Worm (Caenorhabditis elegans): ENCODE data around the gene act-4.

The act-4 gene

ce11 chrX:4986354-4986753 lies 25.9 kb downstream of the act-4 start:
- no peak for TF ChIP-seq ces-1 (GFP tag; optimal IDR thresholded peaks at IDR 0.05)
- TF ChIP-seq mef-2 (tag; optimal IDR thresholded peaks at IDR 0.05) = no peak
- no peak for TF ChIP-seq aly-2 (tag; optimal IDR thresholded peaks at IDR 0.05)
- TF ChIP-seq lin-13 (GFP tag; optimal IDR thresholded peaks at IDR 0.05) = no peak
- no peak for TF ChIP-seq nhr-77 (tag; optimal IDR thresholded peaks at IDR 0.05)
- no peak for TF ChIP-seq nhr-12 (tag; optimal IDR thresholded peaks at IDR 0.05)
- TF ChIP-seq nhr-84 (tag; optimal IDR thresholded peaks at IDR 0.05) = no peak
- TF ChIP-seq mab-9 (GFP tag; IDR thresholded peaks at IDR 0.05) = no peak
- TF ChIP-seq sup-37 (GFP tag; optimal IDR thresholded peaks at IDR 0.05) = no peak
- TF ChIP-seq fos-1 (tag; optimal IDR thresholded peaks at IDR 0.05) = no peak
- TF ChIP-seq unc-30 (tag; optimal IDR thresholded peaks at IDR 0.05) = no peak
- TF ChIP-seq aha-1 (tag; optimal IDR thresholded peaks at IDR 0.05) = no peak
- no peak for TF ChIP-seq pax-3 (tag; optimal IDR thresholded peaks at IDR 0.05)
- no peak for TF ChIP-seq ceh-82 (tag; optimal IDR thresholded peaks at IDR 0.05)
- no peak for TF ChIP-seq ama-1 (optimal IDR thresholded peaks at IDR 0.05)
- no peak for TF ChIP-seq nhr-76 (tag; optimal IDR thresholded peaks at IDR 0.05)
- TF ChIP-seq rnt-1 (tag; optimal IDR thresholded peaks at IDR 0.05) = no peak
- TF ChIP-seq sox-4 (tag; optimal IDR thresholded peaks at IDR 0.05) = no peak
- no peak for TF ChIP-seq hlh-4 (tag; optimal IDR thresholded peaks at IDR 0.05)

DNA sequence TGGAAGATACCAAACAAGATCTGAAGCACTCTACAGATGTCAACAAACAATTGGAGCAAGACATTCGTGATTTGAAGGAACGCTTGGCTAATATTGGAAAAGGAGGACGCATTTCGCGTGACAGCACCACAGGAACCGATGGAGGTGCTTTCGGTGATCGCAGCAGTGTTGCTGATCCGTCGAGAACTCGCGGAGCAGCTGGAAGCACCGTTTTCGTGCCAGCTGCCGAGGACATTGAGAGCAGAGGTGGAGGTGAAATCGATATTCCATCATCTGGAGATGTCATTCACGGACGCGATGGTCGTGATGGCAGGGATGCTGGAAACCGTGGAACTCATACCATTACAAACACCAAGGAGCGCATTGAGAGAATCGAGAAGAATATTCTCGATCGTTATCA lies 27.2 kb downstream of the act-4 start:
- TF ChIP-seq lin-13 (GFP tag; optimal IDR thresholded peaks at IDR 0.05) (no peak), lsy-2 (tag; optimal IDR thresholded peaks at IDR 0.05) (no peak), efl-1 (optimal IDR thresholded peaks at IDR 0.05) (no peak), efl-1 (GFP tag; optimal IDR thresholded peaks at IDR 0.05 in 1 of 2) (no peak), hlh-17 (GFP tag; optimal IDR thresholded peaks at IDR 0.05; ENCODE audit: borderline replicate concordance) (no peak), fkh-8 (tag; optimal IDR thresholded peaks at IDR 0.05) (no peak), mep-1 (tag; optimal IDR thresholded peaks at IDR 0.05) (no peak), lin-14 (GFP tag; optimal IDR thresholded peaks at IDR 0.05) (no peak), C16A3.4 (tag; optimal IDR thresholded peaks at IDR 0.05) (no peak), mab-9 (GFP tag; IDR thresholded peaks at IDR 0.05) (no peak), Y116A8C.19 (tag; optimal IDR thresholded peaks at IDR 0.05; ENCODE audit: borderline replicate concordance) (no peak), unc-62 (GFP tag; optimal IDR thresholded peaks at IDR 0.05) (no peak), jun-1 (tag; optimal IDR thresholded peaks at IDR 0.05) (no peak), nhr-237 (tag; optimal IDR thresholded peaks at IDR 0.05) (no peak), alr-1 (tag; optimal IDR thresholded peaks at IDR 0.05; ENCODE audit: borderline replicate concordance) (no peak), sup-37 (GFP tag; optimal IDR thresholded peaks at IDR 0.05) (no peak), lin-35 (GFP tag; optimal IDR thresholded peaks at IDR 0.05) (no peak), ama-1 (optimal IDR thresholded peaks at IDR 0.05) (no peak), fkh-4 (tag; optimal IDR thresholded peaks at IDR 0.05; ENCODE audit: borderline replicate concordance) (no peak), irx-1 (tag; optimal IDR thresholded peaks at IDR 0.05) (no peak), aha-1 (tag; optimal IDR thresholded peaks at IDR 0.05) (no peak)

DNA sequence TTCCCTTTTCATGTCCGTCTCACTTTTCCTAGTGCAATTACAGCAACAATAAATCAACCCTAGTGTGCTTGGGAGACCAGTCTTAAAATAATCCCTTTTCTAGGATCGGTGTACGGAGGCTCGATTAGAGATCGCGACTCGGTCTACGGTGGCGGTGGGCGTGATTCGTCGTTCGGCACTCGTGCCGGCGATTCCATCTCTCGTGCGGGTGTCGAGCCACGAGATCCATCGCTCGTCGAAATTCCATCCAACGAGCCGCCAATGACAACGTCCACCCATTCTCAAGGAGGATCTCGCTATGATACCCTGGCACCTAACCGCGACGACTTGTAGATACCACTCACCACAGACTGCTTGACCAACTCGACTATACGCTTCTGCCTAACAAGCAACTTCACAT lies 32.1 kb downstream of the act-4 start:
- no peak for TF ChIP-seq lir-3 (tag; optimal IDR thresholded peaks at IDR 0.05; ENCODE audit: poor library complexity)
- TF ChIP-seq nhr-19 (GFP tag; conservative IDR thresholded peaks at IDR 0.05) = no peak
- no peak for TF ChIP-seq blmp-1 (tag; optimal IDR thresholded peaks at IDR 0.05)
- no peak for TF ChIP-seq nhr-12 (tag; optimal IDR thresholded peaks at IDR 0.05)

DNA sequence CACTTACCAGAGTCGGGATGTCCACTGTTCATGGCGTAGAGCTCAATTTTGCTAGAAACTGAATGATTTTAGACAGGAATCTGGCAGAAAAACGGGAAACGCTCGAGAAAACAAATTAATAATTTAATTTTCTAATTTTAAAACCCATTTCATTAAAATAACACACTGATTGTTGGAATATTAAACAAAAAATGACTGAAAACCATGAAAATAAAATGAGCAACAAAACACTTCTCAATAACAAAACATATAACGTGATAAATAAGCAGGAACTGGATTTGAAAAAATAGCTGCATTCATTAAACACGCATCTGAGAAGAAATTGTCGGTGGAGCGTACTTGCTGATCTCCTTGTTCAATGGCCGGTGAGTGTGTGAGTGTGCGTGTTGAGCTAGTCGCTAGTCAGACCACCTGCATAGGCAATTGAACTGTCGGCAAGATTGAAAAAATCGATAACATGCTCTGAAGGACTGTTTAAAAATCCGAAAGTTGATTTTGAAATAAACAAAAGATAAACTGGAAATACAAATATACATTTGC lies 37.2 kb downstream of the act-4 start, which contains the start of gene ZC8.6:
TSS of gene ZC8.6 (minus strand) at position 51 of the 540 bp plus-strand sequence.
- TF ChIP-seq nhr-84 (tag; optimal IDR thresholded peaks at IDR 0.05) (no peak), isw-1 (GFP tag; IDR thresholded peaks at IDR 0.05) (no peak), mep-1 (tag; optimal IDR thresholded peaks at IDR 0.05) (peak; percentile 68), nhr-47 (tag; optimal IDR thresholded peaks at IDR 0.05) (peak; percentile 35), alr-1 (tag; optimal IDR thresholded peaks at IDR 0.05; ENCODE audit: borderline replicate concordance) (no peak), mdl-1 (tag; optimal IDR thresholded peaks at IDR 0.05) (peak in 1 of 2 experiments; percentile 36), vab-15 (tag; optimal IDR thresholded peaks at IDR 0.05) (no peak), hlh-17 (GFP tag; optimal IDR thresholded peaks at IDR 0.05; ENCODE audit: borderline replicate concordance) (no peak), nhr-77 (tag; optimal IDR thresholded peaks at IDR 0.05) (peak; percentile 5), lin-39 (tag; optimal IDR thresholded peaks at IDR 0.05) (no peak), nhr-12 (tag; optimal IDR thresholded peaks at IDR 0.05) (no peak), nhr-71 (tag; optimal IDR thresholded peaks at IDR 0.05) (peak; percentile 39), tlp-1 (tag; optimal IDR thresholded peaks at IDR 0.05) (no peak), xbp-1 (tag; optimal IDR thresholded peaks at IDR 0.05) (peak; percentile 42), tbx-2 (tag; optimal IDR thresholded peaks at IDR 0.05) (peak; percentile 13), zag-1 (tag; optimal IDR thresholded peaks at IDR 0.05) (no peak), egl-13 (tag; optimal IDR thresholded peaks at IDR 0.05) (no peak), unc-130 (tag; optimal IDR thresholded peaks at IDR 0.05) (no peak)

Data from whole organism, L1 larva.